Fruit fly (Drosophila melanogaster) whole organism, wandering third instar larva: ENCODE measurements around the gene Svip.

Source experiments
- Abd-B ChIP-seq: fragments of >200 bp; optimal IDR thresholded peaks from 2 replicates; lab custom pipeline; 2017; ENCODE audit warnings: missing biosample characterization, missing genetic modification characterization
- CG32264 ChIP-seq: fragments of 200-800 bp; sonication (Bioruptor generic); optimal IDR thresholded peaks from 2 replicates; lab custom pipeline; 2016; ENCODE audit warnings: missing biosample characterization, missing genetic modification characterization
- CG9705 ChIP-seq: fragments of 200-800 bp; sonication (Bioruptor generic); optimal IDR thresholded peaks from 2 replicates; lab custom pipeline; 2018; ENCODE audit warnings: missing biosample characterization, mild to moderate bottlenecking, missing genetic modification characterization
- Dfd ChIP-seq: fragments of >200 bp; optimal IDR thresholded peaks from 2 replicates; lab custom pipeline; 2017; ENCODE audit warnings: missing biosample characterization, missing genetic modification characterization
- Dif ChIP-seq: fragments of 200-275, 200-300 bp; sonication (Bioruptor generic); optimal IDR thresholded peaks from 2 replicates; lab custom pipeline; 2018; ENCODE audit warnings: missing biosample characterization, missing genetic modification characterization; ENCODE audit not compliant: partially characterized antibody
- GATAd ChIP-seq: sonication (Bioruptor generic); optimal IDR thresholded peaks from 2 replicates; lab custom pipeline; 2016; ENCODE audit warnings: missing biosample characterization, missing genetic modification characterization
- HLH106 ChIP-seq: fragments of 200-800 bp; optimal IDR thresholded peaks from 3 replicates; lab custom pipeline; 2019; ENCODE audit warnings: missing biosample characterization, mild to moderate bottlenecking, missing genetic modification characterization, moderate library complexity
- Hnf4 ChIP-seq: fragments of 200-800 bp; sonication (Bioruptor generic); optimal IDR thresholded peaks from 2 replicates; lab custom pipeline; 2016; ENCODE audit warnings: missing biosample characterization, mild to moderate bottlenecking, missing genetic modification characterization
- Hr78 ChIP-seq: fragments of >200 bp; optimal IDR thresholded peaks from 2 replicates; lab custom pipeline; 2017; ENCODE audit warnings: missing biosample characterization, missing genetic modification characterization
- Hr83 ChIP-seq: fragments of 200-300 bp; sonication (Bioruptor generic); optimal IDR thresholded peaks from 2 replicates; lab custom pipeline; 2016; ENCODE audit warnings: missing biosample characterization, mild to moderate bottlenecking, missing genetic modification characterization, moderate library complexity; ENCODE audit not compliant: poor library complexity, severe bottlenecking
- Jra ChIP-seq: sonication (Bioruptor generic); optimal IDR thresholded peaks from 2 replicates; lab custom pipeline; 2016; ENCODE audit warnings: missing biosample characterization, missing genetic modification characterization
- Mio ChIP-seq: sonication (Bioruptor generic); optimal IDR thresholded peaks from 2 replicates; lab custom pipeline; 2016; ENCODE audit warnings: missing biosample characterization, missing genetic modification characterization
- N ChIP-seq: fragments of >200 bp; optimal IDR thresholded peaks from 2 replicates; lab custom pipeline; 2018; ENCODE audit warnings: missing biosample characterization, missing external identifiers, missing genetic modification characterization
- OdsH ChIP-seq: fragments of 200-800 bp; sonication (Bioruptor generic); optimal IDR thresholded peaks from 2 replicates; lab custom pipeline; 2016; ENCODE audit warnings: missing biosample characterization, mild to moderate bottlenecking, missing genetic modification characterization
- Rel ChIP-seq, 2 experiments: fragments of 200-800 bp; sonication (Bioruptor generic) in 1 of 2; optimal IDR thresholded peaks; 2 replicates in 1 of 2; 3 replicates in 1 of 2; lab custom pipeline; 2016 to 2019; ENCODE audit warnings: mild to moderate bottlenecking in 2 of 2, missing biosample characterization in 2 of 2, missing genetic modification characterization in 2 of 2, moderate library complexity in 1 of 2
- Sp1 ChIP-seq: fragments of 200-800 bp; sonication (Bioruptor generic); optimal IDR thresholded peaks from 3 replicates; lab custom pipeline; 2019; ENCODE audit warnings: missing biosample characterization, mild to moderate bottlenecking, missing genetic modification characterization, moderate library complexity
- Vsx2 ChIP-seq: fragments of 200-300, 225-300 bp; sonication (Bioruptor generic); optimal IDR thresholded peaks from 2 replicates; lab custom pipeline; 2018; ENCODE audit warnings: missing biosample characterization, missing genetic modification characterization; ENCODE audit not compliant: partially characterized antibody
- br ChIP-seq: fragments of 200-800 bp; sonication (Bioruptor generic); optimal IDR thresholded peaks from 2 replicates; lab custom pipeline; 2016; ENCODE audit warnings: missing biosample characterization, missing genetic modification characterization
- dl ChIP-seq, 2 experiments: fragments of 175-275, 200-275 bp in 1 of 2; fragments of 200-275 bp in 1 of 2; sonication (Bioruptor generic); optimal IDR thresholded peaks; lab custom pipeline; 2018; ENCODE audit warnings: mild to moderate bottlenecking in 2 of 2, missing biosample characterization in 2 of 2, missing genetic modification characterization in 2 of 2, moderate library complexity in 2 of 2; ENCODE audit not compliant: partially characterized antibody in 2 of 2, insufficient read depth in 1 of 2
- dmrt93B ChIP-seq: fragments of 200-800 bp; sonication (Bioruptor generic); optimal IDR thresholded peaks from 2 replicates; lab custom pipeline; 2018; ENCODE audit warnings: missing biosample characterization, mild to moderate bottlenecking, missing genetic modification characterization
- dsf ChIP-seq: sonication (Bioruptor generic); optimal IDR thresholded peaks from 2 replicates; lab custom pipeline; 2016; ENCODE audit warnings: missing biosample characterization, missing genetic modification characterization, borderline replicate concordance
- ey ChIP-seq: fragments of 200-800 bp; sonication (Bioruptor generic); optimal IDR thresholded peaks from 2 replicates; lab custom pipeline; 2016; ENCODE audit warnings: missing biosample characterization, missing genetic modification characterization
- h ChIP-seq: fragments of 200-800 bp; sonication (Bioruptor generic); optimal IDR thresholded peaks from 3 replicates; lab custom pipeline; 2016; ENCODE audit warnings: missing biosample characterization, mild to moderate bottlenecking, missing genetic modification characterization
- jim ChIP-seq: fragments of 175-275, 200-325 bp; sonication (Bioruptor generic); optimal IDR thresholded peaks from 2 replicates; lab custom pipeline; 2016; ENCODE audit warnings: missing biosample characterization, mild to moderate bottlenecking, missing genetic modification characterization
- lola ChIP-seq: fragments of >200 bp; optimal IDR thresholded peaks from 2 replicates; lab custom pipeline; 2017; ENCODE audit warnings: missing biosample characterization, missing genetic modification characterization
- psq ChIP-seq: fragments of 200-800 bp; sonication (Bioruptor generic); optimal IDR thresholded peaks from 3 replicates; lab custom pipeline; 2017; ENCODE audit warnings: missing biosample characterization, mild to moderate bottlenecking, missing genetic modification characterization, moderate library complexity
- rgr ChIP-seq: fragments of 200-800 bp; sonication (Bioruptor generic); optimal IDR thresholded peaks from 3 replicates; lab custom pipeline; 2016; ENCODE audit warnings: missing biosample characterization, mild to moderate bottlenecking, missing genetic modification characterization
- sage ChIP-seq: fragments of 200-800 bp; sonication (Bioruptor generic); optimal IDR thresholded peaks from 2 replicates; lab custom pipeline; 2016; ENCODE audit warnings: missing biosample characterization, mild to moderate bottlenecking, missing genetic modification characterization
- sv ChIP-seq: fragments of 200-800 bp; sonication (Bioruptor generic); optimal IDR thresholded peaks from 3 replicates; lab custom pipeline; 2016; ENCODE audit warnings: missing biosample characterization, missing genetic modification characterization
- tai ChIP-seq: sonication (Bioruptor generic); optimal IDR thresholded peaks from 2 replicates; lab custom pipeline; 2016; ENCODE audit warnings: missing biosample characterization, missing genetic modification characterization
- usp ChIP-seq: fragments of >200 bp; optimal IDR thresholded peaks from 2 replicates; lab custom pipeline; 2017; ENCODE audit warnings: missing biosample characterization, missing genetic modification characterization
- woc ChIP-seq: sonication (Bioruptor generic); optimal IDR thresholded peaks from 2 replicates; lab custom pipeline; 2016; ENCODE audit warnings: missing biosample characterization, mild to moderate bottlenecking, missing genetic modification characterization

Gene Svip

DNA sequence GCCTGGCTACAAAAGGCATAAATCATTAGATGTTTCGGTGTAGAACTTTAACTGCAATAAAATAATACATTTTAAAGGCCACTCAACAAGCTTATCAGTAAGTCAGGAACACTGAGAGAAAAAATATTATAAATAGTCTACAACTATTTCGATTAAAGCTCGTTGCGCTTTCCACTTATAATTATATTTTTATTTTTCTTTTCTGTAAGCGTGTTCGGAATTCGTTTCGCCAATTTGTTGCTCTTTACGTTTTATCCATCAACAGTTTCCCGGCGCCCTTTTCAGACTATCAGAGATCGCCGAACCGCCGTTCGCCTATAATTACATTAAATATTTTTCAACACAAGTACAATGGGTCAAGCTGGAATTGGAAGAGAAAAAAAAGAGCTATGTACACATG, 19.8 kb upstream of the Svip start:
- no peak for TF ChIP-seq woc (GFP tag; lab: Kevin White, UChicago)
- TF ChIP-seq Dfd (GFP tag; lab: Kevin White, UChicago) = no peak
- no peak for TF ChIP-seq Abd-B (GFP tag; lab: Kevin White, UChicago)
- TF ChIP-seq ey (GFP tag; lab: Kevin White, UChicago) = no peak
- no peak for TF ChIP-seq usp (GFP tag; lab: Kevin White, UChicago)
- no peak for TF ChIP-seq sv
- TF ChIP-seq GATAd = no peak
- no peak for TF ChIP-seq CG32264 (GFP tag; lab: Kevin White, UChicago)
- TF ChIP-seq br = no peak
- TF ChIP-seq dsf (GFP tag; lab: Kevin White, UChicago) = no peak
- TF ChIP-seq Dif (GFP tag; lab: Kevin White, UChicago) = no peak
- TF ChIP-seq Mio (GFP tag; lab: Kevin White, UChicago) = no peak
- TF ChIP-seq lola (GFP tag; lab: Kevin White, UChicago) = no peak
- TF ChIP-seq Sp1 (GFP tag; lab: Kevin White, UChicago) = no peak
- no peak for TF ChIP-seq Hr83 (GFP tag; lab: Kevin White, UChicago)
- no peak for TF ChIP-seq Hnf4
- no peak for TF ChIP-seq OdsH (GFP tag; lab: Kevin White, UChicago)
- TF ChIP-seq Vsx2 (GFP tag; lab: Kevin White, UChicago) = no peak
- no peak for TF ChIP-seq Rel (GFP tag; optimal IDR thresholded peaks at IDR 0.05; lab: Kevin White, UChicago)
- no peak for TF ChIP-seq Rel (tag; optimal IDR thresholded peaks at IDR 0.05; lab: Kevin White, UChicago)
- TF ChIP-seq N = no peak

DNA sequence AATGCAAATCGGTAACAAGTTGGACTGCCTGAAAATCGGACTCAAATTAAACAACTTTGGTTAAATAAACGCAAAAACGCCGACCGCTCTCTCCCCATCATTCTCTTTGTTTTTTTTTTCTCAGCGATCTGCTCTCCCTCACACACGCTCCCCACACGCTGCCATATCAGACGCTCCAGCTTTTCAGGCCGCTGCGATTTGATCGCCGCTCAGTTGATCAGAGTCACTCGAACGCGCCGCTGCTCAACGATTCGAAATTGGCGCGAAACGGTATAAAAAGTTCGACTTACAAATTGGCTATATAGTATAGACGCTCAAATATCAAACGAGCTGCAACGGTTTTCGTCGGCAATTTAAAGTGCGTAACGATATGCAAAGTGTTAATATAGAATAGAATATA, 18.6 kb upstream of the Svip start:
- TF ChIP-seq Dif (GFP tag; lab: Kevin White, UChicago) (peak; percentile 27), Rel (GFP tag; optimal IDR thresholded peaks at IDR 0.05; lab: Kevin White, UChicago) (no peak), Rel (tag; optimal IDR thresholded peaks at IDR 0.05; lab: Kevin White, UChicago) (peak; percentile 33), Hr83 (GFP tag; lab: Kevin White, UChicago) (no peak), N (no peak), h (peak; percentile 3), dsf (GFP tag; lab: Kevin White, UChicago) (no peak), dl (GFP tag; optimal IDR thresholded peaks at IDR 0.05; lab: Kevin White, UChicago; ENCODE audit: insufficient read depth in 1 of 2, partially characterized antibody in 2 of 2) (peak in 1 of 2 experiments; percentile 8), Jra (no peak), Vsx2 (GFP tag; lab: Kevin White, UChicago) (peak; percentile 40), ey (GFP tag; lab: Kevin White, UChicago) (no peak), Sp1 (GFP tag; lab: Kevin White, UChicago) (no peak)

DNA sequence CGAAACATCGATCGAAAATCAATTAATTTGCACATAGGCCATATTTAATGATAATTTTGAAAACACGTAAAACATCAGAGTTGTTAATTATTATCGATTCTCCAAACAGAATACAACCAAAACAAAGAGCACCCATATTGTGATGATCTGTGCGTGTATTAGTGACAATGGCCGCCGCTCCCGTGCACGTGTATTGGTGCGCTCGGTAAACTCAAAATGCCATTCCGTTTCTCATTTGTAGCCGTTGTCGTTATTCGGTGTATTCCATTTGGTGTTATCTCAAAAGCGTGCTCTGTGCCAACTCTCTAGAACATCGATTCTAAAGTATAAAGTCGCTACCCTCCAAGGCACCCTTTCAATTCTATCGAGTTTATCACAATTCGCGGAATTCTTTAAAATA, 18.0 kb upstream of the Svip start:
- TF ChIP-seq Rel (GFP tag; optimal IDR thresholded peaks at IDR 0.05; lab: Kevin White, UChicago) (no peak), Rel (tag; optimal IDR thresholded peaks at IDR 0.05; lab: Kevin White, UChicago) (peak; percentile 51), N (peak; percentile 15), tai (GFP tag; lab: Kevin White, UChicago) (no peak), CG32264 (GFP tag; lab: Kevin White, UChicago) (no peak), OdsH (GFP tag; lab: Kevin White, UChicago) (no peak)
- TF ChIP-seq, all 38 proteins: peak for 2

DNA sequence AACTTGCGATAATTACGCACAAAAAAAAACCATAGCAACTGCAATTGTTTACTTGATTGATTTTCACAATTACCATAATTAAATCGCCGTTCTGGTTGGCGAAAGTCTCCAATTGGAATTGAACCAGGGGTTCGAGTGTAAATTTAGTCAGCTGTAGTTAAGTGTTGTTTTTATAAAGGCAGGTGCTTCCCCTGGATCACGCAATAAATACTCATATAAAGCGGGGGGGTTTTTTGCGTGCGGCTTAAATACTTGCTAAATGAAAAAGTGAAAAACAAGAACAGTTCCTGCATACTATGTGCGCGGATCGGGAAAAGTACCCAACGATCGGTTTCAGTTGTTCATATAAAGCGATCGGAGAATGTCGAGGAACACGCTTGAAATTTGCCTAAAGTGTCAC, 14.8 kb upstream of the Svip start:
- TF ChIP-seq psq (no peak), Rel (GFP tag; optimal IDR thresholded peaks at IDR 0.05; lab: Kevin White, UChicago) (no peak), Rel (tag; optimal IDR thresholded peaks at IDR 0.05; lab: Kevin White, UChicago) (peak; percentile 96)

DNA sequence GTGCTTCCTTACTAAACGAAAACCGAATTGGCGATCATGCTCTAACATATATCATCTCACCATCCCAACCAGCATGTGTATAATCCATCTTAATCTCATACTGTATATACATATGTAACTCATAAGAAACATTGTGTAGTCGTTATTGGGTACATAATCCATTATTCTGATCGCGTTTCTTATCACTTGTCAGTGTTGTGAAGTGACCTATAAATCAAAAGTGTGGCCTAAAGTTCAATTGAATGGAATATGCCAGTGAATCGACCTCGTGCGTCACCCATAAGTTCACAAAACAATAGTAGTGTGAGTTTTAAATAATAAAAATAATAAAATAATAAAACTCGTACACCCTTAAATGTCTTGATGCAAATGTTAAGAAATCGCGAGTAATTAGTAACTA, 13.6 kb upstream of the Svip start:
- TF ChIP-seq dl (GFP tag; optimal IDR thresholded peaks at IDR 0.05; lab: Kevin White, UChicago; ENCODE audit: insufficient read depth in 1 of 2, partially characterized antibody in 2 of 2) (no peak), Rel (GFP tag; optimal IDR thresholded peaks at IDR 0.05; lab: Kevin White, UChicago) (no peak), Rel (tag; optimal IDR thresholded peaks at IDR 0.05; lab: Kevin White, UChicago) (no peak), lola (GFP tag; lab: Kevin White, UChicago) (no peak), N (no peak), woc (GFP tag; lab: Kevin White, UChicago) (no peak), h (no peak), Mio (GFP tag; lab: Kevin White, UChicago) (no peak), dsf (GFP tag; lab: Kevin White, UChicago) (no peak)

DNA sequence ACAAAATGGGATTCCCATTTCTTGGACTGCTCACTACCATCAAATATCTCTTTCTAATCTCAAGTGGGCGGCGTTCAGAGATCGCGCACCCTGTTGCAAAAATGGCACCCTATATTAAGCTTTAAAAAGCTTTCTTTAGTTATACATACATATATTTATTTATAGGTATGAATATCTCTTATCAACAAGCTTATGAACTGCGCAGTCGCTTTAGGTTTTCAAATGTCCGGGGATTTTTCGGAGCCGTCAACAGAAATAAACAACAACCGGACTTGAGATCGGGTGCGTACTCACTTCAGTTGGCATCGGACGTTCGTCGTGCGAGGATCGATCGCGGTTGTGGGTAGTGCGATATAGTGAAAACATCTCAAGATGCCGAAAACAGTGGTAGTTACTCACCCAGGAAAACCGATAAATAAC, 9.5 kb upstream of the Svip start, which contains the start of gene PGRP-LF:
Gene PGRP-LF (plus strand): TSS at position 296 of the 420 bp plus-strand sequence.
- TF ChIP-seq Dif (GFP tag; lab: Kevin White, UChicago) (no peak), Jra (peak; percentile 44), N (no peak), br (peak; percentile 19), CG9705 (GFP tag; lab: Kevin White, UChicago) (no peak), OdsH (GFP tag; lab: Kevin White, UChicago) (peak; percentile 41), Hr78 (no peak), lola (GFP tag; lab: Kevin White, UChicago) (no peak), Vsx2 (GFP tag; lab: Kevin White, UChicago) (no peak), woc (GFP tag; lab: Kevin White, UChicago) (no peak), usp (GFP tag; lab: Kevin White, UChicago) (no peak), sv (peak; percentile 17), dl (GFP tag; optimal IDR thresholded peaks at IDR 0.05; lab: Kevin White, UChicago; ENCODE audit: insufficient read depth in 1 of 2, partially characterized antibody in 2 of 2) (no peak), HLH106 (tag; lab: Kevin White, UChicago) (no peak), dmrt93B (GFP tag; lab: Kevin White, UChicago) (no peak), Hnf4 (peak; percentile 19), jim (no peak), Sp1 (GFP tag; lab: Kevin White, UChicago) (peak; percentile 36), sage (peak; percentile 13), Rel (GFP tag; optimal IDR thresholded peaks at IDR 0.05; lab: Kevin White, UChicago) (no peak), Rel (tag; optimal IDR thresholded peaks at IDR 0.05; lab: Kevin White, UChicago) (peak; percentile 100), dsf (GFP tag; lab: Kevin White, UChicago) (no peak), Hr83 (GFP tag; lab: Kevin White, UChicago) (peak; percentile 36), rgr (GFP tag; lab: Kevin White, UChicago) (no peak)
